Fruit fly (Drosophila melanogaster): ENCODE results near the gene Pli.

Gene Pli

DNA sequence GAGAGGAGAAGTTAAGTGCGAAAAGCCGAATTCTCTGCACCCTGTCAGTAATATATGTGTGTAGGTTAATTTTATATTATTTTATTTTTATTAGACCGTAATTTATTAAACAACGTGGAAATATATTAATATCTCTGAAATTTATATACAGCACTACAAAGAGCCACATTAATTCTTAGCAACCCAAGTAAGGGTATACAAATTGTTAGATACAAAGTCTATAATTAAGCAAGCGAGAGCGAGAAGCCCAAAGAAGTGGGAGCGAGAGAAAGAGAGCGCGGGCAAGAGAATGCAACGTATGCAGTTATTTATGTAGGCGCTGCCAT lies 2.8 kb downstream of the Pli start (continued):
- TF ChIP-seq fd102C (GFP tag; optimal IDR thresholded peaks at IDR 0.05), result peak; percentile 76
- TF ChIP-seq Blimp-1 (GFP tag; optimal IDR thresholded peaks at IDR 0.05), result peak; percentile 98
- TF ChIP-seq CG12219 (GFP tag; optimal IDR thresholded peaks at IDR 0.05), result peak; percentile 88
- TF ChIP-seq cwo (GFP tag; optimal IDR thresholded peaks at IDR 0.05), result peak; percentile 71
- peak; percentile 89 for TF ChIP-seq sim (GFP tag; IDR thresholded peaks at IDR 0.05)
- TF ChIP-seq sima (GFP tag; optimal IDR thresholded peaks at IDR 0.05), result no peak
- TF ChIP-seq CG8388 (GFP tag; optimal IDR thresholded peaks at IDR 0.05), result peak; percentile 97
- TF ChIP-seq HLH3B (GFP tag; IDR thresholded peaks at IDR 0.05), result peak; percentile 94
- no peak for TF ChIP-seq Doc3 (GFP tag; IDR thresholded peaks at IDR 0.05; ENCODE audit: partially characterized antibody)
- TF ChIP-seq CG4328 (GFP tag; optimal IDR thresholded peaks at IDR 0.05), result peak; percentile 66
- TF ChIP-seq CG15011 (GFP tag; optimal IDR thresholded peaks at IDR 0.05), result peak; percentile 77
- peak; percentile 51 for TF ChIP-seq NC2β (GFP tag; optimal IDR thresholded peaks at IDR 0.05)
- TF ChIP-seq Dp (GFP tag; optimal IDR thresholded peaks at IDR 0.05), result no peak
- TF ChIP-seq crol (GFP tag; IDR thresholded peaks at IDR 0.05), result peak; percentile 54
- peak; percentile 90 for TF ChIP-seq CG10209 (GFP tag; optimal IDR thresholded peaks at IDR 0.05)
- TF ChIP-seq BEAF-32 (GFP tag; optimal IDR thresholded peaks at IDR 0.05), result no peak
- peak; percentile 82 for TF ChIP-seq ind (GFP tag; optimal IDR thresholded peaks at IDR 0.05)
- peak; percentile 92 for TF ChIP-seq Xbp1 (GFP tag; optimal IDR thresholded peaks at IDR 0.05)
- no peak for TF ChIP-seq gcm2 (GFP tag; optimal IDR thresholded peaks at IDR 0.05)
- peak; percentile 94 for TF ChIP-seq CG4404 (GFP tag; IDR thresholded peaks at IDR 0.05)
- TF ChIP-seq CG30431 (GFP tag; optimal IDR thresholded peaks at IDR 0.05), result peak; percentile 88
- peak; percentile 76 for TF ChIP-seq fd3F (GFP tag; optimal IDR thresholded peaks at IDR 0.05)
- no peak for TF ChIP-seq CG14965 (GFP tag; optimal IDR thresholded peaks at IDR 0.05; ENCODE audit: borderline replicate concordance)
- no peak for TF ChIP-seq CG4360 (GFP tag; IDR thresholded peaks at IDR 0.05)
- peak; percentile 86 for TF ChIP-seq CG13123 (GFP tag; optimal IDR thresholded peaks at IDR 0.05)
- TF ChIP-seq nom (GFP tag; optimal IDR thresholded peaks at IDR 0.05), result peak; percentile 85
- no peak for TF ChIP-seq CG15479 (GFP tag; optimal IDR thresholded peaks at IDR 0.05)
- TF ChIP-seq CG3838 (GFP tag; optimal IDR thresholded peaks at IDR 0.05), result peak; percentile 49
- peak; percentile 13 for TF ChIP-seq wek (GFP tag; optimal IDR thresholded peaks at IDR 0.05)
- peak; percentile 51; the same call in 1 of the 2 replicates for TF ChIP-seq rib (GFP tag; IDR thresholded peaks at IDR 0.05)
- peak; percentile 81 for TF ChIP-seq kah (GFP tag; optimal IDR thresholded peaks at IDR 0.05)
- peak; percentile 59 for TF ChIP-seq Sry-β (GFP tag; optimal IDR thresholded peaks at IDR 0.05)
- peak; percentile 96 for TF ChIP-seq sens (GFP tag)
- TF ChIP-seq amos (GFP tag; IDR thresholded peaks at IDR 0.05; ENCODE audit: partially characterized antibody), result no peak
- TF ChIP-seq Opbp (GFP tag; IDR thresholded peaks at IDR 0.05; ENCODE audit: partially characterized antibody), result no peak
- peak; percentile 96 for TF ChIP-seq oc (tag; optimal IDR thresholded peaks at IDR 0.05)
- peak; percentile 97 for TF ChIP-seq CG12391 (tag; optimal IDR thresholded peaks at IDR 0.05)
- peak; percentile 70 for TF ChIP-seq z (GFP tag; IDR thresholded peaks at IDR 0.05)
- peak; percentile 73 for TF ChIP-seq odd (GFP tag; optimal IDR thresholded peaks at IDR 0.05)
- peak; percentile 82 for TF ChIP-seq bowl (GFP tag; IDR thresholded peaks at IDR 0.05)
- no peak for TF ChIP-seq Scr (GFP tag; IDR thresholded peaks at IDR 0.05; ENCODE audit: partially characterized antibody)
- no peak for TF ChIP-seq Ets65A (GFP tag)
- no peak for TF ChIP-seq CG16813 (GFP tag; IDR thresholded peaks at IDR 0.05; ENCODE audit: partially characterized antibody)
- no peak for TF ChIP-seq Dfd (GFP tag; optimal IDR thresholded peaks at IDR 0.05)
- peak; percentile 88 for TF ChIP-seq Fer3 (tag; optimal IDR thresholded peaks at IDR 0.05)
- peak; percentile 80 for TF ChIP-seq HmgZ (tag; optimal IDR thresholded peaks at IDR 0.05)
- TF ChIP-seq CG12744 (GFP tag; optimal IDR thresholded peaks at IDR 0.05), result no peak
- peak; percentile 97 for TF ChIP-seq CG10959 (GFP tag; IDR thresholded peaks at IDR 0.05)
- peak; percentile 80 for TF ChIP-seq CG7271 (tag; optimal IDR thresholded peaks at IDR 0.05)
- TF ChIP-seq CG10274 (GFP tag; optimal IDR thresholded peaks at IDR 0.05), result peak; percentile 50

All from whole organism, embryonic.